Worm (Caenorhabditis elegans) whole organism, midembryonic: ENCODE results near the gene rpn-5.
A peak's percentile ranks its signal among the peaks of the same experiment; 100 is the strongest.

Source experiments
- T22C8.4 ChIP-seq: fragments of 200-800 bp; sonication (Bioruptor generic); IDR thresholded peaks from 2 replicates; pipeline ENCODE4 v1.3.6; 2022; ENCODE audit warnings: missing genetic modification characterization, missing compliant biosample characterization
- cog-1 ChIP-seq: sonication (generic microtip); optimal IDR thresholded peaks from 2 replicates; lab custom pipeline; 2016; ENCODE audit warnings: missing genetic modification characterization, missing compliant biosample characterization
- flt-1 ChIP-seq: fragments of 200-800 bp; sonication (Bioruptor generic); IDR thresholded peaks from 2 replicates; pipeline ENCODE4 v1.3.6; 2022; ENCODE audit warnings: missing genetic modification characterization, missing compliant biosample characterization
- klf-2 ChIP-seq: fragments of 200-800 bp; sonication (Bioruptor generic); conservative IDR thresholded peaks from 2 replicates; pipeline ENCODE4 v1.3.6; 2022; ENCODE audit warnings: missing genetic modification reagents, missing genetic modification characterization, missing compliant biosample characterization
- med-1 ChIP-seq: sonication (generic microtip); optimal IDR thresholded peaks from 2 replicates; lab custom pipeline; 2017; ENCODE audit warnings: missing genetic modification characterization, mild to moderate bottlenecking, missing compliant biosample characterization, antibody characterized with exemption, missing genetic modification reagents; ENCODE audit not compliant: insufficient read depth
- ref-1 ChIP-seq: fragments of 200-800 bp; sonication (Bioruptor generic); conservative IDR thresholded peaks from 2 replicates; pipeline ENCODE4 v1.3.6; 2022; ENCODE audit warnings: missing genetic modification reagents, missing genetic modification characterization, missing compliant biosample characterization
- tab-1 ChIP-seq: fragments of 200-800 bp; sonication (Bioruptor generic); IDR thresholded peaks from 2 replicates; pipeline ENCODE4 v1.3.6; 2022; ENCODE audit warnings: missing genetic modification characterization, missing compliant biosample characterization
- ztf-23 ChIP-seq: fragments of 200-800 bp; sonication (Bioruptor generic); IDR thresholded peaks from 2 replicates; pipeline ENCODE4 v1.3.6; 2022; ENCODE audit warnings: missing genetic modification reagents, missing genetic modification characterization, missing compliant biosample characterization
- ztf-29 ChIP-seq: fragments of 200-800 bp; sonication (Bioruptor generic); IDR thresholded peaks from 2 replicates; pipeline ENCODE4 v1.3.6; 2022; ENCODE audit warnings: missing genetic modification reagents, missing genetic modification characterization, missing compliant biosample characterization

The rpn-5 gene

DNA sequence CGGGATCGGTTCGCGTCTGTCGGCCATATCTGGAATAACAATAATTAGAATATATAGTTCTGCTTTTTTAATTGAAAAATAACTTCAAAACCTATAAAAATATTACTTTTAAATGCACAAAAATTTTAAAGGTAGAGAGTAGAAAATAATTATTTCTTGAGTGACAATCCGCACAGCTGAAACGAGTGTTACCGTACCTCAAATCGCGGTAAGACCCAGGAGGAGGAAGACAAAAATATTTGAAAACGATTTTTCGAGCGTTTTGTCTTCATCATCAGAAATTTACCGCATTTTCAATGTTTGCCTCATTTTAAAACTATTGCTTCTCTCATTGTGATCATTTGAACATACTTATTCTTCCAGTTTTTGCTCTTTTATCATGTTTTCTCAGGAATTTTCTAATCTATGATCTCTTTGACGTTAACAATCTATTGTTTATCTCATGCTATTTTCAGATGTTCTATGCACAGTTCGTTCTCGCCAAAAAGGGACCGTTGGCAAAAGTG is at the start of gene rpn-5, which contains the start of gene scc-1:
TSS of gene rpn-5 (minus strand) at position 162 of the 506 bp plus-strand sequence.
TSS of gene scc-1 (plus strand) at position 456 of the 506 bp plus-strand sequence.
- TF ChIP-seq ztf-23 (GFP tag; lab: Robert Waterston, UW) (no peak), ztf-29 (GFP tag; lab: Robert Waterston, UW) (no peak), tab-1 (GFP tag; lab: Robert Waterston, UW) (no peak), med-1 (no peak), T22C8.4 (GFP tag; lab: Robert Waterston, UW) (no peak), ref-1 (GFP tag; lab: Robert Waterston, UW) (no peak), klf-2 (GFP tag; lab: Robert Waterston, UW) (no peak), flt-1 (GFP tag; lab: Robert Waterston, UW) (no peak), cog-1 (tag; lab: Kevin White, UChicago) (no peak)

- TF ChIP-seq ztf-29 (GFP tag; lab: Robert Waterston, UW) (no peak), T22C8.4 (GFP tag; lab: Robert Waterston, UW) (no peak), flt-1 (GFP tag; lab: Robert Waterston, UW) (no peak), ztf-23 (GFP tag; lab: Robert Waterston, UW) (no peak), klf-2 (GFP tag; lab: Robert Waterston, UW) (no peak), cog-1 (tag; lab: Kevin White, UChicago) (no peak), tab-1 (GFP tag; lab: Robert Waterston, UW) (no peak), ref-1 (GFP tag; lab: Robert Waterston, UW) (no peak), med-1 (no peak)
These were observed 49.5 kb upstream of the rpn-5 start for ce11 chrII:4747697-4748096.

ce11 chrII:4747063-4747462 is 48.8 kb upstream of the rpn-5 start:
- TF ChIP-seq tab-1 (GFP tag; lab: Robert Waterston, UW) (no peak), T22C8.4 (GFP tag; lab: Robert Waterston, UW) (no peak), flt-1 (GFP tag; lab: Robert Waterston, UW) (no peak), ref-1 (GFP tag; lab: Robert Waterston, UW) (no peak), ztf-29 (GFP tag; lab: Robert Waterston, UW) (no peak), med-1 (no peak), ztf-23 (GFP tag; lab: Robert Waterston, UW) (no peak), klf-2 (GFP tag; lab: Robert Waterston, UW) (no peak), cog-1 (tag; lab: Kevin White, UChicago) (no peak)

DNA sequence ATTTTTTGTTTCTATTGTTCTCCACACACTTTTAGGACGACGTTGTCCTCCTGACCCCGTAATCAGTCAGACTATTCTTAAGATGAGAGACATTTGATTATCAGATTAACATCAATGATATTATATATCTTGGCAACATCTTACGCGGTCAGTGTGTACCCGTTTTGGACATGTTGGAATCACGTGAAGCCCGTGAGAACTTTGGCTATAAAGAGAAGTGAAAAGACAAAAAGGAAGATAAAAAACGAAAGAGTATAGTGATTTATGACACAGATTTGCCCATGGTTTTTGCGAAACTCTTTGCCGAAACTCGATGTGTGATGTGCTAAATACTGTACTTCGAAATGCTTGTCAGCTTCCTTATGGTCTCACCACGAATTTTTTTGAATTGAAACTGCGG is 47.1 kb upstream of the rpn-5 start:
- TF ChIP-seq ztf-29 (GFP tag; lab: Robert Waterston, UW) (no peak), ref-1 (GFP tag; lab: Robert Waterston, UW) (no peak), klf-2 (GFP tag; lab: Robert Waterston, UW) (no peak), flt-1 (GFP tag; lab: Robert Waterston, UW) (no peak), ztf-23 (GFP tag; lab: Robert Waterston, UW) (no peak), T22C8.4 (GFP tag; lab: Robert Waterston, UW) (no peak), tab-1 (GFP tag; lab: Robert Waterston, UW) (no peak)

ce11 chrII:4741527-4742187 is 43.4 kb upstream of the rpn-5 start, which contains the start of gene acs-11:
acs-11 (plus strand) TSS chrII:4742137.
- TF ChIP-seq T22C8.4 (GFP tag; lab: Robert Waterston, UW) (no peak), ztf-23 (GFP tag; lab: Robert Waterston, UW) (no peak), cog-1 (tag; lab: Kevin White, UChicago) (no peak), ztf-29 (GFP tag; lab: Robert Waterston, UW) (no peak), klf-2 (GFP tag; lab: Robert Waterston, UW) (no peak), ref-1 (GFP tag; lab: Robert Waterston, UW) (no peak)

- TF ChIP-seq tab-1 (GFP tag; lab: Robert Waterston, UW) (peak; percentile 21; the same call in 1 of the 2 replicates), ztf-29 (GFP tag; lab: Robert Waterston, UW) (no peak), ztf-23 (GFP tag; lab: Robert Waterston, UW) (no peak), flt-1 (GFP tag; lab: Robert Waterston, UW) (peak; percentile 68), T22C8.4 (GFP tag; lab: Robert Waterston, UW) (no peak), cog-1 (tag; lab: Kevin White, UChicago) (no peak), klf-2 (GFP tag; lab: Robert Waterston, UW) (peak; percentile 62; the same call in 1 of the 2 replicates)
These were observed 41.8 kb upstream of the rpn-5 start, which contains the start of gene eas-1 for ce11 chrII:4739984-4740462. eas-1 (plus strand) TSS chrII:4740412.

- TF ChIP-seq T22C8.4 (GFP tag; lab: Robert Waterston, UW) (no peak), ref-1 (GFP tag; lab: Robert Waterston, UW) (no peak), ztf-29 (GFP tag; lab: Robert Waterston, UW) (no peak), tab-1 (GFP tag; lab: Robert Waterston, UW) (no peak), klf-2 (GFP tag; lab: Robert Waterston, UW) (no peak), flt-1 (GFP tag; lab: Robert Waterston, UW) (no peak), med-1 (no peak), cog-1 (tag; lab: Kevin White, UChicago) (no peak), ztf-23 (GFP tag; lab: Robert Waterston, UW) (no peak)
These were observed 39.1 kb upstream of the rpn-5 start, which contains the start of gene ctsa-1.1 for ce11 chrII:4737348-4737747. ctsa-1.1 (plus strand) TSS chrII:4737648.

DNA sequence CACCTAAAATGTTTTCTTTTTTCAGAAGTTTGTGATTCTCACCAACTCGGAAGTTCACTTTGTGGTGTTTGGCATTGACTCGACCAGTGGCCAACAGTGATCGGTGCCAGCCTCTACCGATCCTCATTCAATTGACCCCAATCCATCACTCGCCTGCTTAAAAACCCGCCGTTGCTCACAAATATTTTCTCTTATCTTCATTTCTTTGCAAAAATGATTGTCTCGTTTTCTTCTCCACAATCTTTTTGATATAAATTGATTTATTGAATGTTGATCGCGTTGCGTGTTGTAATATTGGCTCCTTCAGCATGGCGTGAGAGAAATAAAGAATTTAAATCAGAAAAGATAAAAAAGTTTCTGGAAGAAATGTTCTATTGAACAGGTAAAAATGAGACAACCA is 38.4 kb upstream of the rpn-5 start:
- TF ChIP-seq ref-1 (GFP tag; lab: Robert Waterston, UW) (no peak), med-1 (no peak), cog-1 (tag; lab: Kevin White, UChicago) (no peak), ztf-29 (GFP tag; lab: Robert Waterston, UW) (no peak), ztf-23 (GFP tag; lab: Robert Waterston, UW) (no peak), tab-1 (GFP tag; lab: Robert Waterston, UW) (no peak), klf-2 (GFP tag; lab: Robert Waterston, UW) (no peak), flt-1 (GFP tag; lab: Robert Waterston, UW) (no peak), T22C8.4 (GFP tag; lab: Robert Waterston, UW) (no peak)
